Worm (Caenorhabditis elegans) whole organism, mixed stage, embryonic: ENCODE data around the gene Y55F3BL.6.

Source experiments
- M03D4.4 ChIP-seq: sonication (generic microtip); optimal IDR thresholded peaks from 2 replicates; lab custom pipeline; 2017; ENCODE audit warnings: mild to moderate bottlenecking, missing genetic modification characterization, missing compliant biosample characterization
- blmp-1 ChIP-seq: fragments of 150-350 bp; optimal IDR thresholded peaks from 2 replicates; lab custom pipeline; 2014; ENCODE audit warnings: missing biosample characterization, missing genetic modification characterization
- drap-1 ChIP-seq: fragments of 200-800 bp; sonication (Bioruptor generic); optimal IDR thresholded peaks from 3 replicates; lab custom pipeline; 2018; ENCODE audit warnings: mild to moderate bottlenecking, missing genetic modification characterization, missing compliant biosample characterization
- lin-13 ChIP-seq: fragments of 150-350 bp; optimal IDR thresholded peaks from 2 replicates; lab custom pipeline; 2014; ENCODE audit warnings: missing biosample characterization, missing genetic modification characterization
- mab-5 ChIP-seq: fragments of 150-350 bp; optimal IDR thresholded peaks from 2 replicates; lab custom pipeline; 2014; ENCODE audit warnings: missing biosample characterization, missing genetic modification characterization
- mls-2 ChIP-seq: sonication (generic microtip); optimal IDR thresholded peaks from 2 replicates; lab custom pipeline; 2016; ENCODE audit warnings: mild to moderate bottlenecking, missing genetic modification characterization, moderate library complexity, missing compliant biosample characterization
- nhr-2 ChIP-seq: fragments of 150-350 bp; optimal IDR thresholded peaks from 2 replicates; lab custom pipeline; 2014; ENCODE audit warnings: missing biosample characterization, missing genetic modification characterization
- nhr-237 ChIP-seq: fragments of 150-350 bp; optimal IDR thresholded peaks from 2 replicates; lab custom pipeline; 2014; ENCODE audit warnings: missing biosample characterization, missing genetic modification characterization
- pha-4 ChIP-seq: fragments of 150-350 bp; optimal IDR thresholded peaks from 2 replicates; lab custom pipeline; 2018; ENCODE audit warnings: missing biosample characterization, missing genetic modification reagents, missing genetic modification characterization
- sem-2 ChIP-seq: fragments of 200-800 bp; sonication (Bioruptor generic); optimal IDR thresholded peaks from 2 replicates; lab custom pipeline; 2018; ENCODE audit warnings: mild to moderate bottlenecking, missing genetic modification characterization, missing compliant biosample characterization
- sptf-1 ChIP-seq: sonication (generic microtip); optimal IDR thresholded peaks from 2 replicates; lab custom pipeline; 2017; ENCODE audit warnings: mild to moderate bottlenecking, missing genetic modification characterization, moderate library complexity, missing compliant biosample characterization
- unc-39 ChIP-seq: fragments of 150-350 bp; optimal IDR thresholded peaks from 2 replicates; lab custom pipeline; 2014; ENCODE audit warnings: missing biosample characterization, missing genetic modification characterization
- ztf-11 ChIP-seq: fragments of 150-350 bp; optimal IDR thresholded peaks from 2 replicates; lab custom pipeline; 2014; ENCODE audit warnings: missing biosample characterization, missing genetic modification characterization

- TF ChIP-seq pha-4 (tag; lab: Kevin White, UChicago), result no peak
- TF ChIP-seq nhr-237 (tag; lab: Kevin White, UChicago), result no peak
- no peak for TF ChIP-seq sptf-1 (tag; lab: Kevin White, UChicago)
- no peak for TF ChIP-seq lin-13
- TF ChIP-seq drap-1 (GFP tag; lab: Kevin White, UChicago), result no peak
- TF ChIP-seq mab-5 (tag; lab: Kevin White, UChicago), result no peak
- TF ChIP-seq mls-2, result no peak
- TF ChIP-seq blmp-1 (tag; lab: Kevin White, UChicago), result no peak
- no peak for TF ChIP-seq unc-39 (tag; lab: Kevin White, UChicago)
- TF ChIP-seq nhr-2 (tag; lab: Kevin White, UChicago), result no peak
- no peak for TF ChIP-seq M03D4.4 (tag; lab: Kevin White, UChicago)
- TF ChIP-seq ztf-11 (tag; lab: Kevin White, UChicago), result no peak
- no peak for TF ChIP-seq sem-2 (GFP tag; lab: Kevin White, UChicago)
Measured at ce11 chrIV:842095-842494, 35.2 kb upstream of the Y55F3BL.6 start, which contains the start of gene Y55F3BR.6.
